Fruit fly (Drosophila melanogaster): Measurements from ENCODE around the gene SdhD.

The SdhD gene

DNA sequence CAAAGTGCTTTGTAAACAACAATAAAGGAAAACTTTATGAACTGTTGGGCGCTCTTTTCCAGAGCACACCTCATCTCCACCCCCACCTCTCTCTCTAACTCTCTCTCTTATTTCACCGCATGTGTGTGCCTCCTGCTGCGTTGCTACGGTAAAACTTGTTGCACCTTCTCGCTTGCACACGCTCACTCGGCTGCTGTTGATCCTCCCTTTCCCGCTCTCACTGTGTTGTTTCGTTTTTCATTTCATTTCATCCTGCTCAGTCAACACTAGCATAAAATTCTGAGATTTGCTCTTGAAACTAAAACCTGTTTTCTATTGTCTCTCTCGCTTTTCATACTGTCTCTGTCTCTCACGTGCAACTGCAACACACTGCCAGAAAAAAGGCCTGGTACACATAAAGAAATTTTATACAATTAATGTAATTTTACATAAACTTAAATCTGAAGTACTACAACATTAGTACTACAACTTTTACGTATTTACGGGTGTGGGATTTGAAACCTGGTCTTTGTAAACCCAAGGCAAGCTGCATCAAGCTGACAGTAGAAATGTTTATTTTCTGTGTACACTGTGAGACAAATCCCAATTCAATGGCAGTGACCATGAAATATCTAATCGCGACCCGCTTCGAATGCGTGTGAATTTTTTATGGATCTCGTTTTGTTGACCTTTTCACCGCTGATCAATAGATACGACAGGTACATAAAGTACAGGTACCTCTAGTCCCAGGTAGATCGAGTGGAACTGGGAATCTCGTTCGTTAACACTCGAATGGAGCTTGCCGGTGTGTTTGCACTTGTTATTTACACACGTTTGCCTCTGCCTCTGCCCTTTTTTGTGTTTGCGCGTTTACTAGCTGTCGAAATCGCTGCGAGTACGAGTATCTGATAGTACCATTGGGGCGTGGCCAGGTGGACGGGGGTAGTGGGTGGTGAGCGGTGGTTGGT is 22.3 kb upstream of the SdhD start:
- TF ChIP-seq nmo (GFP tag; optimal IDR thresholded peaks at IDR 0.05), result peak; percentile 95
- peak; percentile 81 for TF ChIP-seq Gsc (GFP tag; IDR thresholded peaks at IDR 0.05)
- TF ChIP-seq trem (tag; optimal IDR thresholded peaks at IDR 0.05), result peak; percentile 94
- peak; percentile 91 for TF ChIP-seq pfk (GFP tag; optimal IDR thresholded peaks at IDR 0.05)
- TF ChIP-seq CG17802 (tag; optimal IDR thresholded peaks at IDR 0.05), result peak; percentile 77
- TF ChIP-seq unpg (GFP tag; optimal IDR thresholded peaks at IDR 0.05), result peak; percentile 93
- peak; percentile 72 for TF ChIP-seq HmgZ (tag; optimal IDR thresholded peaks at IDR 0.05)
- TF ChIP-seq C15 (GFP tag; IDR thresholded peaks at IDR 0.05), result no peak
- no peak for TF ChIP-seq pzg (GFP tag; optimal IDR thresholded peaks at IDR 0.05)
- TF ChIP-seq Antp (GFP tag; optimal IDR thresholded peaks at IDR 0.05), result peak; percentile 77
- TF ChIP-seq CG2875 (GFP tag; optimal IDR thresholded peaks at IDR 0.05), result peak; percentile 93
- peak; percentile 91 for TF ChIP-seq sqz (GFP tag; optimal IDR thresholded peaks at IDR 0.05)
- TF ChIP-seq Gug (GFP tag; IDR thresholded peaks at IDR 0.05), result peak; percentile 68; the same call in 3 of the 4 replicates
- TF ChIP-seq Ets65A (GFP tag), result peak; percentile 99
- no peak for TF ChIP-seq vnd (GFP tag; IDR thresholded peaks at IDR 0.05; ENCODE audit: partially characterized antibody)
- TF ChIP-seq CG15269 (tag; optimal IDR thresholded peaks at IDR 0.05), result peak; percentile 69
- no peak for TF ChIP-seq CG2129 (GFP tag; IDR thresholded peaks at IDR 0.05; ENCODE audit: partially characterized antibody)
- peak; percentile 1 for TF ChIP-seq CG10147 (GFP tag; optimal IDR thresholded peaks at IDR 0.05)
- peak; percentile 82 for TF ChIP-seq Atf-2 (GFP tag; optimal IDR thresholded peaks at IDR 0.05)
- TF ChIP-seq CG4854 (GFP tag; optimal IDR thresholded peaks at IDR 0.05), result peak; percentile 63
- TF ChIP-seq CG8089 (GFP tag; optimal IDR thresholded peaks at IDR 0.05), result peak; percentile 87
- TF ChIP-seq Ets97D (GFP tag; optimal IDR thresholded peaks at IDR 0.05), result peak; percentile 64
- peak; percentile 70 for TF ChIP-seq CG15011 (GFP tag; optimal IDR thresholded peaks at IDR 0.05)
- no peak for TF ChIP-seq Taf1 (GFP tag; IDR thresholded peaks at IDR 0.05)
- TF ChIP-seq CG2120 (GFP tag; optimal IDR thresholded peaks at IDR 0.05), result peak; percentile 23
- peak; percentile 89 for TF ChIP-seq CoRest (tag; optimal IDR thresholded peaks at IDR 0.05)
- no peak for TF ChIP-seq zen2 (GFP tag; IDR thresholded peaks at IDR 0.05; ENCODE audit: partially characterized antibody)
- TF ChIP-seq MBD-R2 (GFP tag; IDR thresholded peaks at IDR 0.05), result peak; percentile 32; the same call in 1 of the 2 replicates
- no peak for TF ChIP-seq Scr (GFP tag; IDR thresholded peaks at IDR 0.05; ENCODE audit: partially characterized antibody)
- peak; percentile 37 for TF ChIP-seq CG3163 (GFP tag; optimal IDR thresholded peaks at IDR 0.05)
- TF ChIP-seq prd (optimal IDR thresholded peaks at IDR 0.05), result no peak
- peak; percentile 94 for TF ChIP-seq prd (GFP tag; IDR thresholded peaks at IDR 0.05)
- TF ChIP-seq CG10321 (GFP tag; IDR thresholded peaks at IDR 0.05), result no peak
- peak; percentile 86 for TF ChIP-seq CG2678 (tag; optimal IDR thresholded peaks at IDR 0.05)
- peak; percentile 44 to 72 for TF ChIP-seq Trl (optimal IDR thresholded peaks at IDR 0.05)
- TF ChIP-seq Trl (GFP tag; optimal IDR thresholded peaks at IDR 0.05), result peak; percentile 66
- TF ChIP-seq Tbp (GFP tag; optimal IDR thresholded peaks at IDR 0.05), result no peak
- peak; percentile 90 for TF ChIP-seq pum (GFP tag; optimal IDR thresholded peaks at IDR 0.05)
- TF ChIP-seq D19B (GFP tag; optimal IDR thresholded peaks at IDR 0.05), result peak; percentile 44
- peak; percentile 64 for TF ChIP-seq CG4617 (GFP tag; optimal IDR thresholded peaks at IDR 0.05; ENCODE audit: borderline replicate concordance)
- peak; percentile 67 for TF ChIP-seq CG5180 (GFP tag; optimal IDR thresholded peaks at IDR 0.05)
- no peak for TF ChIP-seq sc (optimal IDR thresholded peaks at IDR 0.05)
- TF ChIP-seq sc (GFP tag; optimal IDR thresholded peaks at IDR 0.05), result peak; percentile 91
- peak; percentile 84 for TF ChIP-seq CG10462 (GFP tag; optimal IDR thresholded peaks at IDR 0.05)
- TF ChIP-seq CG13624 (GFP tag; optimal IDR thresholded peaks at IDR 0.05), result peak; percentile 61
- peak; percentile 84 for TF ChIP-seq peb (GFP tag; IDR thresholded peaks at IDR 0.05)
- peak; percentile 77 for TF ChIP-seq CG34422 (GFP tag; IDR thresholded peaks at IDR 0.05)
- TF ChIP-seq MTF-1 (GFP tag; optimal IDR thresholded peaks at IDR 0.05; ENCODE audit: borderline replicate concordance), result peak; percentile 77
- TF ChIP-seq schlank (tag; optimal IDR thresholded peaks at IDR 0.05), result peak; percentile 74

Data from whole organism, embryonic.